Fruit fly (Drosophila melanogaster) whole organism, prepupa: ENCODE results near the gene Pebp1.

Experiments used
- Blimp-1 ChIP-seq: fragments of 200-800 bp; sonication (Bioruptor generic); optimal IDR thresholded peaks from 3 replicates; lab custom pipeline; 2017; ENCODE audit warnings: missing biosample characterization, missing genetic modification characterization, mild to moderate bottlenecking, moderate library complexity, missing genetic modification reagents
- CG10631 ChIP-seq: fragments of 200-800 bp; sonication (Bioruptor generic); optimal IDR thresholded peaks from 2 replicates; lab custom pipeline; 2016; ENCODE audit warnings: missing biosample characterization, missing genetic modification characterization
- CG11294 ChIP-seq: fragments of 200-800 bp; sonication (Bioruptor generic); IDR thresholded peaks from 2 replicates; pipeline ENCODE4 v1.3.6; 2022; ENCODE audit warnings: missing biosample characterization, missing genetic modification characterization
- CG11762 ChIP-seq: fragments of 200-800 bp; sonication (Bioruptor generic); optimal IDR thresholded peaks from 3 replicates; lab custom pipeline; 2016; ENCODE audit warnings: missing biosample characterization, missing genetic modification characterization; ENCODE audit not compliant: insufficient read depth
- CG11902 ChIP-seq: fragments of 200-800 bp; sonication (Bioruptor generic); optimal IDR thresholded peaks from 3 replicates; lab custom pipeline; 2016; ENCODE audit warnings: missing biosample characterization, missing genetic modification characterization
- CG15336 ChIP-seq: fragments of 200-800 bp; sonication (Bioruptor generic); IDR thresholded peaks from 2 replicates; pipeline ENCODE4 v1.3.6; 2022; ENCODE audit warnings: missing biosample characterization, missing genetic modification characterization
- CG1621 ChIP-seq: fragments of 200-800 bp; sonication (Bioruptor generic); optimal IDR thresholded peaks from 3 replicates; lab custom pipeline; 2018; ENCODE audit warnings: missing biosample characterization, mild to moderate bottlenecking, missing genetic modification characterization
- CG3032 ChIP-seq: fragments of 200-800 bp; optimal IDR thresholded peaks from 2 replicates; lab custom pipeline; 2019; ENCODE audit warnings: missing biosample characterization, mild to moderate bottlenecking, missing genetic modification characterization, moderate library complexity
- CG31627 ChIP-seq: fragments of 200-800 bp; sonication (Bioruptor generic); optimal IDR thresholded peaks from 3 replicates; lab custom pipeline; 2016; ENCODE audit warnings: missing biosample characterization, missing genetic modification characterization
- CG32006 ChIP-seq: fragments of 200-800 bp; sonication (Bioruptor generic); optimal IDR thresholded peaks from 3 replicates; lab custom pipeline; 2017; ENCODE audit warnings: missing biosample characterization, mild to moderate bottlenecking, missing genetic modification characterization
- CG34406 ChIP-seq: fragments of 200-800 bp; sonication (Bioruptor generic); optimal IDR thresholded peaks from 3 replicates; lab custom pipeline; 2016; ENCODE audit warnings: missing biosample characterization, missing genetic modification characterization
- CG4318 ChIP-seq: fragments of 200-800 bp; sonication (Bioruptor generic); optimal IDR thresholded peaks from 3 replicates; lab custom pipeline; 2017; ENCODE audit warnings: missing biosample characterization, mild to moderate bottlenecking, missing genetic modification characterization
- CG6163 ChIP-seq: fragments of 200-800 bp; sonication (Bioruptor generic); IDR thresholded peaks from 3 replicates; pipeline ENCODE4 v1.3.6; 2022; ENCODE audit warnings: missing biosample characterization, missing genetic modification characterization
- CG6792 ChIP-seq: fragments of 200-800 bp; sonication (Bioruptor generic); optimal IDR thresholded peaks from 3 replicates; lab custom pipeline; 2016; ENCODE audit warnings: missing biosample characterization, missing genetic modification characterization
- CG6854 ChIP-seq: fragments of 200-800 bp; sonication (Bioruptor generic); optimal IDR thresholded peaks from 2 replicates; lab custom pipeline; 2017; ENCODE audit warnings: missing biosample characterization, mild to moderate bottlenecking, missing genetic modification characterization
- CG7368 ChIP-seq: fragments of 200-800 bp; sonication (Bioruptor generic); optimal IDR thresholded peaks from 3 replicates; lab custom pipeline; 2016; ENCODE audit warnings: missing biosample characterization, missing genetic modification characterization
- CG8119 ChIP-seq: fragments of 200-800 bp; sonication (Bioruptor generic); IDR thresholded peaks from 3 replicates; pipeline ENCODE4 v1.3.6; 2022; ENCODE audit warnings: missing biosample characterization, missing genetic modification characterization
- CG8632 ChIP-seq: fragments of 200-800 bp; sonication (Bioruptor generic); optimal IDR thresholded peaks from 3 replicates; lab custom pipeline; 2016; ENCODE audit warnings: missing biosample characterization, missing genetic modification characterization
- Eip75B ChIP-seq: fragments of 200-800 bp; sonication (Bioruptor generic); optimal IDR thresholded peaks from 3 replicates; lab custom pipeline; 2016; ENCODE audit warnings: missing biosample characterization, missing genetic modification characterization
- Eip78C ChIP-seq: fragments of 200-800 bp; sonication (Bioruptor generic); peaks from one replicate; lab custom pipeline; 2016; ENCODE audit warnings: missing biosample characterization, missing genetic modification characterization
- Eip93F ChIP-seq: fragments of 200-800 bp; sonication (Bioruptor generic); optimal IDR thresholded peaks from 2 replicates; lab custom pipeline; 2016; ENCODE audit warnings: missing biosample characterization, mild to moderate bottlenecking, missing genetic modification characterization
- Ets21C ChIP-seq: fragments of 200-800 bp; sonication (Bioruptor generic); optimal IDR thresholded peaks from 3 replicates; lab custom pipeline; 2016; ENCODE audit warnings: missing biosample characterization, missing genetic modification characterization
- Ets96B ChIP-seq: fragments of 200-800 bp; optimal IDR thresholded peaks from 2 replicates; lab custom pipeline; 2019; ENCODE audit warnings: missing biosample characterization, mild to moderate bottlenecking, missing genetic modification characterization, moderate library complexity
- Gug ChIP-seq: fragments of 200-800 bp; sonication (Bioruptor generic); IDR thresholded peaks from 2 replicates; pipeline ENCODE4 v1.3.6; 2022; ENCODE audit warnings: missing biosample characterization, missing genetic modification characterization
- Hr39 ChIP-seq: fragments of 200-800 bp; sonication (Bioruptor generic); optimal IDR thresholded peaks from 2 replicates; lab custom pipeline; 2016; ENCODE audit warnings: missing biosample characterization, missing genetic modification characterization
- Hr4 ChIP-seq: fragments of 200-800 bp; sonication (Bioruptor generic); optimal IDR thresholded peaks from 3 replicates; lab custom pipeline; 2016; ENCODE audit warnings: missing biosample characterization, missing genetic modification characterization
- Lpt ChIP-seq: fragments of 200-800 bp; sonication (Bioruptor generic); optimal IDR thresholded peaks from 3 replicates; lab custom pipeline; 2016; ENCODE audit warnings: missing biosample characterization, missing genetic modification characterization
- Met ChIP-seq: fragments of 200-800 bp; sonication (Bioruptor generic); optimal IDR thresholded peaks from 3 replicates; lab custom pipeline; 2016; ENCODE audit warnings: missing biosample characterization, missing genetic modification characterization
- Sox102F ChIP-seq: fragments of 200-800 bp; sonication (Bioruptor generic); optimal IDR thresholded peaks from 2 replicates; lab custom pipeline; 2016; ENCODE audit warnings: missing biosample characterization, mild to moderate bottlenecking, missing genetic modification characterization
- Sox14 ChIP-seq: fragments of 200-800 bp; sonication (Bioruptor generic); optimal IDR thresholded peaks from 3 replicates; lab custom pipeline; 2016; ENCODE audit warnings: missing biosample characterization, missing genetic modification characterization
- Sox15 ChIP-seq: fragments of 200-800 bp; sonication (Bioruptor generic); optimal IDR thresholded peaks from 3 replicates; lab custom pipeline; 2016; ENCODE audit warnings: missing biosample characterization, missing genetic modification characterization
- acj6 ChIP-seq: fragments of 200-800 bp; sonication (Bioruptor generic); optimal IDR thresholded peaks from 3 replicates; lab custom pipeline; 2016; ENCODE audit warnings: missing biosample characterization, missing genetic modification characterization
- cyc ChIP-seq: fragments of 200-800 bp; sonication (Bioruptor generic); optimal IDR thresholded peaks from 3 replicates; lab custom pipeline; 2016; ENCODE audit warnings: missing biosample characterization, missing genetic modification characterization
- dsx ChIP-seq: fragments of 200-800 bp; optimal IDR thresholded peaks from 3 replicates; lab custom pipeline; 2019; ENCODE audit warnings: missing biosample characterization, mild to moderate bottlenecking, missing genetic modification characterization, moderate library complexity; ENCODE audit not compliant: poor library complexity, severe bottlenecking
- eg ChIP-seq: fragments of 200-800 bp; sonication (Bioruptor generic); IDR thresholded peaks from 3 replicates; pipeline ENCODE4 v1.3.6; 2022; ENCODE audit warnings: missing biosample characterization, missing genetic modification characterization
- esn ChIP-seq: fragments of 200-800 bp; sonication (Bioruptor generic); optimal IDR thresholded peaks from 2 replicates; lab custom pipeline; 2016; ENCODE audit warnings: missing biosample characterization, mild to moderate bottlenecking, missing genetic modification characterization, moderate library complexity
- fkh ChIP-seq: fragments of 200-800 bp; sonication (Bioruptor generic); optimal IDR thresholded peaks from 3 replicates; lab custom pipeline; 2017; ENCODE audit warnings: missing biosample characterization, mild to moderate bottlenecking, missing genetic modification characterization, moderate library complexity
- lz ChIP-seq: fragments of 200-800 bp; sonication (Bioruptor generic); optimal IDR thresholded peaks from 3 replicates; lab custom pipeline; 2016; ENCODE audit warnings: missing biosample characterization, missing genetic modification characterization
- net ChIP-seq: fragments of 200-800 bp; sonication (Bioruptor generic); optimal IDR thresholded peaks from 3 replicates; lab custom pipeline; 2016; ENCODE audit warnings: missing biosample characterization, missing genetic modification characterization
- pdm3 ChIP-seq: fragments of 200-800 bp; sonication (Bioruptor generic); optimal IDR thresholded peaks from 3 replicates; lab custom pipeline; 2016; ENCODE audit warnings: missing biosample characterization, missing genetic modification characterization
- salr ChIP-seq, 2 experiments: fragments of 200-800 bp; sonication (Bioruptor generic); optimal IDR thresholded peaks; 3 replicates each; lab custom pipeline; 2016 to 2018; ENCODE audit warnings: missing biosample characterization in 2 of 2, missing genetic modification characterization in 2 of 2, mild to moderate bottlenecking in 1 of 2
- spab ChIP-seq: fragments of 200-800 bp; sonication (Bioruptor generic); optimal IDR thresholded peaks from 2 replicates; lab custom pipeline; 2017; ENCODE audit warnings: missing biosample characterization, mild to moderate bottlenecking, missing genetic modification characterization, missing genetic modification reagents
- ss ChIP-seq, 2 experiments: fragments of 200-800 bp; sonication (Bioruptor generic); optimal IDR thresholded peaks; 2 replicates in 1 of 2; 3 replicates in 1 of 2; lab custom pipeline; 2017 to 2018; ENCODE audit warnings: mild to moderate bottlenecking in 2 of 2, missing biosample characterization in 2 of 2, missing genetic modification characterization in 2 of 2, moderate library complexity in 1 of 2
- svp ChIP-seq: fragments of 200-800 bp; sonication (Bioruptor generic); peaks from one replicate; lab custom pipeline; 2016; ENCODE audit warnings: missing biosample characterization, missing genetic modification characterization
- topi ChIP-seq: fragments of 200-800 bp; sonication (Bioruptor generic); optimal IDR thresholded peaks from 3 replicates; lab custom pipeline; 2016; ENCODE audit warnings: missing biosample characterization, missing genetic modification characterization
- vri ChIP-seq: fragments of 200-800 bp; sonication (Bioruptor generic); optimal IDR thresholded peaks from 3 replicates; lab custom pipeline; 2016; ENCODE audit warnings: missing biosample characterization, mild to moderate bottlenecking, missing genetic modification characterization

The Pebp1 gene

dm6 chr3R:22465984-22466530 is at the start of gene Pebp1:
Gene Pebp1, plus strand, starts transcription at chr3R:22466034.
- TF ChIP-seq CG7368 (GFP tag; lab: Kevin White, UChicago) (no peak), CG6792 (GFP tag; lab: Kevin White, UChicago) (no peak)

dm6 chr3R:22420911-22421310 is 44.9 kb upstream of the Pebp1 start, which contains the start of the genes Nop56 and mats:
Gene Nop56, minus strand, starts transcription at chr3R:22421068.
Gene mats, plus strand, starts transcription at chr3R:22421161.
- TF ChIP-seq net (GFP tag; lab: Kevin White, UChicago) (no peak), CG3032 (tag; lab: Kevin White, UChicago) (no peak), Sox102F (GFP tag; lab: Kevin White, UChicago) (no peak), CG11294 (no peak), Eip78C (peak; percentile 55), CG34406 (GFP tag; lab: Kevin White, UChicago) (no peak), Eip75B (GFP tag; lab: Kevin White, UChicago) (no peak), esn (no peak), salr (GFP tag; optimal IDR thresholded peaks at IDR 0.05; lab: Kevin White, UChicago) (peak in 1 of 2 experiments; percentile 1), vri (GFP tag; lab: Kevin White, UChicago) (peak; percentile 46), Met (no peak), Ets96B (tag; lab: Kevin White, UChicago) (no peak), Eip93F (peak; percentile 14), Sox14 (GFP tag; lab: Kevin White, UChicago) (peak; percentile 41), CG32006 (GFP tag; lab: Kevin White, UChicago) (no peak), pdm3 (no peak), spab (GFP tag; lab: Kevin White, UChicago) (no peak), svp (peak; percentile 70), CG6854 (GFP tag; lab: Kevin White, UChicago) (no peak), dsx (GFP tag; lab: Kevin White, UChicago) (no peak), Blimp-1 (GFP tag; lab: Kevin White, UChicago) (no peak), Gug (no peak), CG11902 (no peak), Sox15 (no peak), ss (GFP tag; optimal IDR thresholded peaks at IDR 0.05; lab: Kevin White, UChicago) (no peak), CG15336 (no peak), acj6 (GFP tag; lab: Kevin White, UChicago) (no peak), CG7368 (GFP tag; lab: Kevin White, UChicago) (no peak), CG31627 (no peak), CG8119 (GFP tag; lab: Robert Waterston, UW) (no peak), topi (GFP tag; lab: Kevin White, UChicago) (peak; percentile 26), CG8632 (GFP tag; lab: Kevin White, UChicago) (no peak), fkh (GFP tag; lab: Kevin White, UChicago) (peak; percentile 7)
- TF ChIP-seq, all 60 proteins: peak for 8

- peak; percentile 80 for TF ChIP-seq Sox102F (GFP tag; lab: Kevin White, UChicago)
- TF ChIP-seq Ets96B (tag; lab: Kevin White, UChicago) = peak; percentile 55
- TF ChIP-seq Lpt (GFP tag; lab: Kevin White, UChicago) = no peak
- TF ChIP-seq CG7368 (GFP tag; lab: Kevin White, UChicago) = no peak
- TF ChIP-seq CG11902 = peak; percentile 68
- TF ChIP-seq CG15336 = peak; percentile 82; the same call in 1 of the 2 replicates
- peak; percentile 88 for TF ChIP-seq eg
- peak; percentile 80 for TF ChIP-seq CG6792 (GFP tag; lab: Kevin White, UChicago)
- TF ChIP-seq Ets21C (GFP tag; lab: Kevin White, UChicago) = peak; percentile 73
- TF ChIP-seq Sox15 = peak; percentile 47
- TF ChIP-seq Sox14 (GFP tag; lab: Kevin White, UChicago) = peak; percentile 75
- TF ChIP-seq acj6 (GFP tag; lab: Kevin White, UChicago) = peak; percentile 72
- peak; percentile 59; the same call in 2 of the 3 replicates for TF ChIP-seq CG8119 (GFP tag; lab: Robert Waterston, UW)
- TF ChIP-seq spab (GFP tag; lab: Kevin White, UChicago) = no peak
- no peak for TF ChIP-seq CG4318 (GFP tag; lab: Kevin White, UChicago)
- TF ChIP-seq CG11762 (GFP tag; lab: Kevin White, UChicago) = peak; percentile 24
- no peak for TF ChIP-seq CG1621 (tag; lab: Kevin White, UChicago)
- peak; percentile 35; the same call in 1 of the 2 replicates for TF ChIP-seq CG11294
- peak; percentile 88 for TF ChIP-seq Eip78C
- no peak for TF ChIP-seq CG10631 (GFP tag; lab: Kevin White, UChicago)
- peak; percentile 86 for TF ChIP-seq Hr39 (GFP tag; lab: Kevin White, UChicago)
- peak; percentile 86 for TF ChIP-seq CG6163
- TF ChIP-seq esn = peak; percentile 86
- TF ChIP-seq cyc (GFP tag; lab: Kevin White, UChicago) = peak; percentile 84
- TF ChIP-seq pdm3 = peak; percentile 77
- peak in 1 of 2 experiments; percentile 39 for TF ChIP-seq ss (GFP tag; optimal IDR thresholded peaks at IDR 0.05; lab: Kevin White, UChicago)
- TF ChIP-seq lz (GFP tag; lab: Kevin White, UChicago) = peak; percentile 82
- TF ChIP-seq Hr4 (GFP tag; lab: Kevin White, UChicago) = no peak
- peak; percentile 95 for TF ChIP-seq svp
Measured at dm6 chr3R:22421618-22422017, 44.2 kb upstream of the Pebp1 start.
